Fruit fly (Drosophila melanogaster): ENCODE results near the gene VAChT.

The VAChT gene

dm6 chr3R:18739978-18740954 lies 35.0 kb downstream of the VAChT start (continued):
- TF ChIP-seq Hr78 (GFP tag; optimal IDR thresholded peaks at IDR 0.05), result no peak
- peak; percentile 33 for TF ChIP-seq CG1603 (tag; optimal IDR thresholded peaks at IDR 0.05)
- no peak for TF ChIP-seq CG17612 (GFP tag; IDR thresholded peaks at IDR 0.05)
- peak; percentile 4 for TF ChIP-seq CG8924 (tag; optimal IDR thresholded peaks at IDR 0.05)
- TF ChIP-seq maf-S (GFP tag; optimal IDR thresholded peaks at IDR 0.05), result no peak
- no peak for TF ChIP-seq trem (tag; optimal IDR thresholded peaks at IDR 0.05)
- no peak for TF ChIP-seq mirr (GFP tag; optimal IDR thresholded peaks at IDR 0.05)
- TF ChIP-seq CG9876 (GFP tag; optimal IDR thresholded peaks at IDR 0.05), result no peak
- peak; percentile 83 for TF ChIP-seq Med (GFP tag)
- no peak for TF ChIP-seq bowl (GFP tag; IDR thresholded peaks at IDR 0.05)
- no peak for TF ChIP-seq CG10565 (GFP tag; optimal IDR thresholded peaks at IDR 0.05)
- no peak for TF ChIP-seq CG9215 (GFP tag; IDR thresholded peaks at IDR 0.05)
- no peak for TF ChIP-seq CG14860 (GFP tag; IDR thresholded peaks at IDR 0.05; ENCODE audit: partially characterized antibody)
- TF ChIP-seq toy (GFP tag; IDR thresholded peaks at IDR 0.05), result no peak; the same call in 1 of the 2 replicates
- TF ChIP-seq CG6654 (GFP tag; optimal IDR thresholded peaks at IDR 0.05), result no peak
- TF ChIP-seq Elba2 (GFP tag; optimal IDR thresholded peaks at IDR 0.05), result no peak
- no peak for TF ChIP-seq eyg (GFP tag; optimal IDR thresholded peaks at IDR 0.05)
- TF ChIP-seq CG10462 (GFP tag; optimal IDR thresholded peaks at IDR 0.05), result no peak
- no peak for TF ChIP-seq gro (GFP tag; optimal IDR thresholded peaks at IDR 0.05)
- TF ChIP-seq HmgZ (tag; optimal IDR thresholded peaks at IDR 0.05), result peak; percentile 28
- no peak for TF ChIP-seq ind (GFP tag; optimal IDR thresholded peaks at IDR 0.05)
- no peak for TF ChIP-seq Hr39 (optimal IDR thresholded peaks at IDR 0.05)
- no peak for TF ChIP-seq bab2 (GFP tag; optimal IDR thresholded peaks at IDR 0.05)
- no peak for TF ChIP-seq tna (GFP tag; IDR thresholded peaks at IDR 0.05; ENCODE audit: partially characterized antibody)
- TF ChIP-seq Usf (GFP tag; optimal IDR thresholded peaks at IDR 0.05), result no peak
- no peak for TF ChIP-seq usp (GFP tag; optimal IDR thresholded peaks at IDR 0.05)
- TF ChIP-seq ro (GFP tag; IDR thresholded peaks at IDR 0.05), result no peak
- no peak for TF ChIP-seq Oli (tag; optimal IDR thresholded peaks at IDR 0.05)
- TF ChIP-seq CTCF (GFP tag; optimal IDR thresholded peaks at IDR 0.05), result no peak
- TF ChIP-seq dysf (GFP tag; IDR thresholded peaks at IDR 0.05), result no peak
- TF ChIP-seq odd (GFP tag; optimal IDR thresholded peaks at IDR 0.05), result no peak
- TF ChIP-seq fd102C (GFP tag; optimal IDR thresholded peaks at IDR 0.05), result no peak
- no peak for TF ChIP-seq peb (GFP tag; IDR thresholded peaks at IDR 0.05)
- TF ChIP-seq rib (GFP tag; IDR thresholded peaks at IDR 0.05), result peak; percentile 43; the same call in 1 of the 2 replicates
- no peak for TF ChIP-seq exex (tag; optimal IDR thresholded peaks at IDR 0.05)
- peak; percentile 17 for TF ChIP-seq CG2120 (GFP tag; optimal IDR thresholded peaks at IDR 0.05)
- TF ChIP-seq CG3065 (GFP tag; optimal IDR thresholded peaks at IDR 0.05), result no peak
- TF ChIP-seq cwo (GFP tag; optimal IDR thresholded peaks at IDR 0.05), result peak; percentile 91
- no peak for TF ChIP-seq lilli (GFP tag; optimal IDR thresholded peaks at IDR 0.05)
- TF ChIP-seq esg (GFP tag; conservative IDR thresholded peaks at IDR 0.05), result no peak
- TF ChIP-seq CG18476 (GFP tag; optimal IDR thresholded peaks at IDR 0.05), result no peak
- peak; percentile 26 for TF ChIP-seq CG2678 (tag; optimal IDR thresholded peaks at IDR 0.05)
- no peak for TF ChIP-seq Hey (tag; optimal IDR thresholded peaks at IDR 0.05)
- TF ChIP-seq CG31365 (tag; optimal IDR thresholded peaks at IDR 0.05), result no peak
- TF ChIP-seq CG3407 (GFP tag; optimal IDR thresholded peaks at IDR 0.05), result no peak
- TF ChIP-seq Fer3 (tag; optimal IDR thresholded peaks at IDR 0.05), result no peak
- TF ChIP-seq Hmr (GFP tag; optimal IDR thresholded peaks at IDR 0.05), result no peak
- TF ChIP-seq sens-2 (GFP tag; IDR thresholded peaks at IDR 0.05), result no peak
- no peak for TF ChIP-seq CG30431 (GFP tag; optimal IDR thresholded peaks at IDR 0.05)
- no peak for TF ChIP-seq YL-1 (GFP tag; optimal IDR thresholded peaks at IDR 0.05)

Measured in whole organism, embryonic.